Worm (Caenorhabditis elegans): ENCODE data around the gene pgp-11.

DNA sequence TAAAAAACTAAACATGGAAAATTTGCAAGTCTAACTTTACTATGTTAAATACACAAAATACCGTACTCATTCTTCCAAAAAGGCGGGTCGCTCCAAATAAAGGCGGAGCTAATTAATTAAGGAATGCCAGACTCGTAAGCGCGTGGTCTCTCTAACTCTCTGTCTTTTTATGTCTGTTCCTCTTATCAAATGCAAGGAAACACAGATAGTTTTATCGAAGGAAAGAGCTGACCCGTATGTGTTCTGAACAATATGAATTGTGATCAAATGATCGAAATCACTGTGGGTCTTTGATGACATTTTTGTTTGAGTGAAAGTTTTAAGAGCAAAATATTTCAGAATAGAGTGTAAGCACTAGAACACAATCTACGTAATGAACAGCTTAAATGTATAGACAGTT lies 2.6 kb downstream of the pgp-11 start:
- TF ChIP-seq ceh-40 (GFP tag; IDR thresholded peaks at IDR 0.05) (no peak), unc-62 (GFP tag; optimal IDR thresholded peaks at IDR 0.05) (no peak), D2030.7 (GFP tag; IDR thresholded peaks at IDR 0.05) (no peak), Y79H2A.3 (GFP tag; conservative IDR thresholded peaks at IDR 0.05) (no peak), F23B12.7 (tag; optimal IDR thresholded peaks at IDR 0.05; ENCODE audit: insufficient read depth) (no peak), C17E4.6 (GFP tag; IDR thresholded peaks at IDR 0.05) (no peak), him-1 (tag; optimal IDR thresholded peaks at IDR 0.05) (no peak), cebp-1 (GFP tag; IDR thresholded peaks at IDR 0.05) (no peak), cebp-1 (tag; optimal IDR thresholded peaks at IDR 0.05) (no peak)

Measured in whole organism, young adult.